Worm (Caenorhabditis elegans): ENCODE data around the gene K08B4.7.

The K08B4.7 gene

DNA sequence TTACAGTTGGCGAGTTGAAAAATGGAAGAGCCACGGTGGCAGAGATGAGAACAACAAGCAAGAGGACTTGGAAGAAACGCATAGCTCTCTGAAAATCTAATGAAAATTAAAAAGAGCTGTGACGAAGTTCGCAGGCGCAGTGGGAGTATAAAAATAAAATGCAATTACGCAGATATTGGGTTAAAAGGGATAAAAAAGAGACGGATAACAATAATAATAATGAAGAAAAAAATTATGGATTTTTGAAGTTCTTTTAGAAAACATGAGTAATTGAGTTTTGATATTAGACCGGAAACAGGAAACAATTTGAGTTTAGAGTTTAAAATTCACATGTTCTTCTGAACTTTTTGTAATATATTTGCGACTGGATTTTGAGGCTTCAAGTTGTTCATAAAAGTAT, 20.1 kb upstream of the K08B4.7 start, which contains the start of gene M03D4.3:
Gene M03D4.3 (minus strand): TSS at position 101 of the 400 bp plus-strand sequence.
- no peak for TF ChIP-seq nhr-129 (tag; optimal IDR thresholded peaks at IDR 0.05)

DNA sequence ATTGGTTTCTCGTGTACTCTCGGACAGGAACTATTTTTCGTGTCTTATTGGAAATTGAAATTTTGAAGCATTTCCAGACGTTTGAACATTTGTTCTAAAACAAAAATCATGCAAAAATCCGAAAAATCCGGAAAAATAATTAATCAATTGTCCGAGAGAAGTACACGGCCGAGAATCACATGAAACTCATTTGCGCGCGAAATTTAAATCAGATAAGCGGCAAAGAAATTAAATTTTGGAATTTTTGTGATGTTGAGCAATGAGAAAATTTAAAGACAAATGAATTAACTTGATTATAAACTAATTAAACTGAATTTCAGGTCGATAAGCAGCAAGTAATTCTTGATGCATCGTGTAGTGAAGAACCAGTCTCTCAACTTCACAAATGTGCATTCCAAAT, 16.5 kb upstream of the K08B4.7 start:
- TF ChIP-seq alr-1 (tag; optimal IDR thresholded peaks at IDR 0.05) = no peak
- TF ChIP-seq nhr-12 (tag; optimal IDR thresholded peaks at IDR 0.05) = no peak
- TF ChIP-seq ama-1 (optimal IDR thresholded peaks at IDR 0.05) = no peak
- no peak for TF ChIP-seq ceh-82 (tag; optimal IDR thresholded peaks at IDR 0.05)
- TF ChIP-seq snpc-4 (tag; optimal IDR thresholded peaks at IDR 0.05) = no peak
- TF ChIP-seq nhr-25 (tag; optimal IDR thresholded peaks at IDR 0.05) = no peak
- no peak for TF ChIP-seq ztf-4 (tag; optimal IDR thresholded peaks at IDR 0.05)
- TF ChIP-seq mdl-1 (tag; optimal IDR thresholded peaks at IDR 0.05) = no peak
- no peak for TF ChIP-seq gmeb-1 (tag; optimal IDR thresholded peaks at IDR 0.05)
- no peak for TF ChIP-seq nhr-6 (tag; optimal IDR thresholded peaks at IDR 0.05)
- TF ChIP-seq fos-1 (tag; optimal IDR thresholded peaks at IDR 0.05) = no peak
- TF ChIP-seq R02D3.7 (tag; optimal IDR thresholded peaks at IDR 0.05) = no peak
- TF ChIP-seq unc-62 (GFP tag; optimal IDR thresholded peaks at IDR 0.05) = no peak

DNA sequence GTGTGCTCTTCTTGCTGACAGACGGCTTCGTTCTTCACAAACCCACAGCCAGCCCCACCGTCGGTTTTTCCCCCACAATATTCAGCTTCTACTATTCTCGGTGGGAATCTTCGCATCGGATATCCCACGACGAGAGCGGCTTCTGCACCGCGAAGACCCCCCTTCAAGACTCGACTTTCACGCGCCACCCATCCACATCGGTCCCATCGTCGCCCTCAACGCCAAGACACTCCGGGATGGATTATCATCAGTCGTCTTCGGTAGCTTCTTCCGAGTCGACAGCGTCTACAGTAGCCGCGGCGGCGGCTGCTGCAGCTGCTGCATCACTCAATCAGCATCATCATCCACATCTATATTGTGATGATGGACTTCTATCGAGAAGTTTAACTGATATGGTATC, 12.2 kb upstream of the K08B4.7 start:
- no peak for TF ChIP-seq sma-3 (GFP tag; optimal IDR thresholded peaks at IDR 0.05)
- TF ChIP-seq nhr-12 (tag; optimal IDR thresholded peaks at IDR 0.05) = no peak
- TF ChIP-seq nhr-10 (tag; optimal IDR thresholded peaks at IDR 0.05) = no peak
- TF ChIP-seq elt-3 (tag; optimal IDR thresholded peaks at IDR 0.05) = no peak
- TF ChIP-seq nhr-25 (tag; optimal IDR thresholded peaks at IDR 0.05) = no peak

DNA sequence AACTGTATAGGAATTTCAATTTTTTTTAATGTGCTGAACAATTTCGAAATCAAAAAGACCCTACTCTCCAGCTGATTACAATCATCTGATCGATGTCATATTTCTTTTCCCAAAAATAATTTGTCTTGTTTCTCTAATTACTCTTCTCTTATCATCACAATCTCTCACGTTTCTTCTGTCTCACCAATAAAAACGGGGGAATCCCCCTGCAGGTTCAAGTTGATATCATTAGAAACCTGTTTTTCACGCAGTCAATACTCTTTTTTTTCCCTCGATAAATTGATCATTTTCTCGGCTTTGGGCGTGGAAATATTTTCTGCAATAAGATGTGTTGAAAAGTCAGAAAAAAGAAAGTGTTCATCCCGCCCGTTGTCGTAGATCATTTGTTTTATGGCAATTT, 7.6 kb upstream of the K08B4.7 start:
- TF ChIP-seq sma-3 (GFP tag; optimal IDR thresholded peaks at IDR 0.05) (peak; percentile 92), crh-2 (tag; optimal IDR thresholded peaks at IDR 0.05) (peak; percentile 38), ztf-4 (tag; optimal IDR thresholded peaks at IDR 0.05) (no peak), gmeb-1 (tag; optimal IDR thresholded peaks at IDR 0.05) (peak; percentile 30), blmp-1 (tag; optimal IDR thresholded peaks at IDR 0.05; ENCODE audit: insufficient read depth) (no peak), ama-1 (optimal IDR thresholded peaks at IDR 0.05) (no peak), ceh-82 (tag; optimal IDR thresholded peaks at IDR 0.05) (no peak), sma-9 (GFP tag; optimal IDR thresholded peaks at IDR 0.05) (peak; percentile 98), sma-9 (tag; optimal IDR thresholded peaks at IDR 0.05) (no peak), fos-1 (tag; optimal IDR thresholded peaks at IDR 0.05) (peak; percentile 73), peb-1 (tag; optimal IDR thresholded peaks at IDR 0.05) (no peak), Y55F3AM.14 (GFP tag; optimal IDR thresholded peaks at IDR 0.05) (no peak), sem-4 (tag; optimal IDR thresholded peaks at IDR 0.05) (no peak), egl-27 (tag; optimal IDR thresholded peaks at IDR 0.05) (peak; percentile 57), mdl-1 (tag; optimal IDR thresholded peaks at IDR 0.05) (peak; percentile 24 to 63), lin-39 (tag; optimal IDR thresholded peaks at IDR 0.05) (no peak), nhr-21 (tag; optimal IDR thresholded peaks at IDR 0.05) (peak; percentile 84), nhr-11 (tag; optimal IDR thresholded peaks at IDR 0.05) (no peak), lsy-2 (tag; optimal IDR thresholded peaks at IDR 0.05) (peak in 1 of 2 experiments; percentile 46), nhr-25 (tag; optimal IDR thresholded peaks at IDR 0.05) (peak; percentile 76), nhr-129 (tag; optimal IDR thresholded peaks at IDR 0.05) (peak; percentile 31), unc-55 (GFP tag; optimal IDR thresholded peaks at IDR 0.05) (no peak), F13H6.1 (tag; optimal IDR thresholded peaks at IDR 0.05) (peak; percentile 27)

DNA sequence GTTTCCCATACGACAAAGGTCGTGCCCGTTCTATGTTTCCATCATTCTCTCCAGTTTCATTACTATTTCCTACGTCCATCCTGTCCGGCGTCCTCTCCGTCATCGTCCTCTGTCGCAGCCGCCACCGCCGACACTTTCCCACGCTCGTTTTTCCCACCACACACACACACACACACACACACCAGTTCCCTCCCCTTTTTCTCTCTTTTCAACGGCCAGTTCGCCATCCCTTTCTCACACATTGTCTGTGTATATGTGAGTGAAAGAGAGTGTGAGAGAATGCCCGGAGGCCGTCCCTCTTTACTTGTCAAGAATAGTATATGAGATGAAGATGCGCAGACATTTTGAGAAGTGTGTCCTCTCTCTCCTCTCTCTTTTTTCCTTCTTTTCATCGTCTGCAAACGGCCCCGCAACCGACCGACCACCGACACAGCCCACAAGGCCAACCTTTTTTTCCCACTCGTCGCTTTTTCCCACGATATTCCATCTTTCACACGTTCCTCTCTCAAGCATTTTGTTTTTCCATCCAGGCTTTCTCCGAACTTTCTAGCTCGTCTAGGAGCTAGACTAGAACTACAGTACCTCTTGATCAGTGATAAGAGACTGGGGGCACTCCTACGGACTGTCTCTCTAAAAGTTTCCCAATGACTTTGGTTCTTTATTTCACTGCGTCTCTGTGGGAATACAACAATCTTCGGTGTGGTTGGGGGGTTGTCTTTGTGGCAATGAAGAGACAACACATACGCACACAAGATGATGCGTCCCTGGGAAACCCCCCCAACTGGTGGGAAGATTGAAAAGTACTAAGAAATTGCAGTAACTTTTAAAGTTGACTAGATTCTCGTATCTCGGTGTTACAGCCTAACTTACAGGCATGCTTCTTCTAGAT, 5.1 kb upstream of the K08B4.7 start:
- TF ChIP-seq ztf-4 (tag; optimal IDR thresholded peaks at IDR 0.05) (peak; percentile 46), F13H6.1 (tag; optimal IDR thresholded peaks at IDR 0.05) (peak; percentile 95), mdl-1 (tag; optimal IDR thresholded peaks at IDR 0.05) (peak; percentile 44 to 59), nhr-21 (tag; optimal IDR thresholded peaks at IDR 0.05) (peak; percentile 92), lin-11 (tag; optimal IDR thresholded peaks at IDR 0.05) (peak; percentile 28), egl-27 (tag; optimal IDR thresholded peaks at IDR 0.05) (peak; percentile 75), unc-55 (GFP tag; optimal IDR thresholded peaks at IDR 0.05) (peak; percentile 82), Y55F3AM.14 (GFP tag; optimal IDR thresholded peaks at IDR 0.05) (peak; percentile 84), unc-62 (GFP tag; optimal IDR thresholded peaks at IDR 0.05) (no peak), skn-1 (tag; optimal IDR thresholded peaks at IDR 0.05) (no peak), ama-1 (optimal IDR thresholded peaks at IDR 0.05) (no peak), unc-39 (tag; optimal IDR thresholded peaks at IDR 0.05) (no peak), fos-1 (tag; optimal IDR thresholded peaks at IDR 0.05) (peak; percentile 83), snpc-4 (tag; optimal IDR thresholded peaks at IDR 0.05) (peak; percentile 68), nhr-25 (tag; optimal IDR thresholded peaks at IDR 0.05) (peak; percentile 95), aly-2 (tag; optimal IDR thresholded peaks at IDR 0.05) (no peak), lin-39 (tag; optimal IDR thresholded peaks at IDR 0.05) (no peak), sem-4 (tag; optimal IDR thresholded peaks at IDR 0.05) (peak; percentile 89), nhr-129 (tag; optimal IDR thresholded peaks at IDR 0.05) (peak; percentile 92), nhr-11 (tag; optimal IDR thresholded peaks at IDR 0.05) (peak; percentile 14), crh-2 (tag; optimal IDR thresholded peaks at IDR 0.05) (peak; percentile 72), gmeb-1 (tag; optimal IDR thresholded peaks at IDR 0.05) (peak; percentile 57), blmp-1 (tag; optimal IDR thresholded peaks at IDR 0.05; ENCODE audit: insufficient read depth) (peak; percentile 95), sma-9 (GFP tag; optimal IDR thresholded peaks at IDR 0.05) (peak; percentile 92), sma-9 (tag; optimal IDR thresholded peaks at IDR 0.05) (peak; percentile 77), lsy-2 (tag; optimal IDR thresholded peaks at IDR 0.05) (peak in 1 of 2 experiments; percentile 66), ztf-11 (tag; optimal IDR thresholded peaks at IDR 0.05) (no peak), nhr-6 (tag; optimal IDR thresholded peaks at IDR 0.05) (peak; percentile 70), zag-1 (tag; optimal IDR thresholded peaks at IDR 0.05) (peak; percentile 80), alr-1 (tag; optimal IDR thresholded peaks at IDR 0.05) (no peak), C34F6.9 (tag; optimal IDR thresholded peaks at IDR 0.05) (peak; percentile 73), mab-5 (tag; optimal IDR thresholded peaks at IDR 0.05) (peak; percentile 25)

Measured in whole organism, L2 larva.